In the genomic region with DNA sequence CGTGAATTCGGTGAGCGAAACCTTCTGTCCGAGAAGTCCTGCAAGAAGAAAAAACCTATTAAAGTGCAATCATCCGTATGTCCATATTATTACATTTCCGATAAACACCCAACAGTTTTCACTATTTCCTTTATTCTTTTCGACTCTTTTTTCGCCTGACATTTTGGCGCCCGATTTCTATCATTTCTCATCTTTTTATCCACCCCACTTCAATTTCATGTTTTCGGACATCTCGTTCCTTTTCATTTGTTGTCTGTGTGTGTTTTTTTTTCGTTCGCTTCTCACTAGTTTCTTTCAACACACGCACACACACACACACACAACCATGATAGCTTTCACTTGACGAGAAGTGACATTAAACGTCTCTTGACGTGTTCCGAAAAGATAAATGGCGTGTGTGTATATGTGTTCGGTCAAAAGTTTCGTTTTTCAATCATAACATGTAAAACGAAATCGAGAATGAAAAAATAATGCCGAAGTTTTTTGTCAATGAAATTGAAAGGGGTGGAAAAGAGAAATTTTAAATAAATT, we compare ENCODE assay signal across 2 worm cellular contexts.
A peak's percentile ranks its signal among the peaks of the same experiment; 100 is the strongest.
TF ChIP-seq lines count a peak whose summit lies in the region.

No protein-coding gene starts in this region.

TF ChIP-seq in whole organism, L2 larva, 48 proteins besides CTCF, POLR2A, EP300 and RAD21 (continued from another document):
- no peak for TF ChIP-seq skn-1 (tag; optimal IDR thresholded peaks at IDR 0.05; lab: Kevin White, UChicago)
- TF ChIP-seq nhr-77 (tag; optimal IDR thresholded peaks at IDR 0.05; lab: Kevin White, UChicago) = no peak
- no peak for TF ChIP-seq unc-62 (GFP tag; optimal IDR thresholded peaks at IDR 0.05; lab: Kevin White, UChicago)

TF ChIP-seq in whole organism, L4 larva, 104 proteins besides CTCF, POLR2A, EP300 and RAD21 (continued from another document):
- TF ChIP-seq F49E8.2 (tag; optimal IDR thresholded peaks at IDR 0.05; lab: Kevin White, UChicago; ENCODE audit: borderline replicate concordance) (no peak), zip-11 (GFP tag; IDR thresholded peaks at IDR 0.05; lab: Robert Waterston, UW) (no peak), nhr-48 (tag; optimal IDR thresholded peaks at IDR 0.05; lab: Kevin White, UChicago) (peak; percentile 8), ctbp-1 (GFP tag; IDR thresholded peaks at IDR 0.05; lab: Robert Waterston, UW) (0 out of 2 replicates have a peak, but pooled peaks have one; percentile 23), dve-1 (tag; optimal IDR thresholded peaks at IDR 0.05; lab: Kevin White, UChicago; ENCODE audit: insufficient read depth) (no peak), aha-1 (tag; lab: Kevin White, UChicago) (peak; percentile 15), lin-29 (GFP tag; IDR thresholded peaks at IDR 0.05; lab: Robert Waterston, UW) (no peak), hlh-30 (tag; optimal IDR thresholded peaks at IDR 0.05; lab: Kevin White, UChicago; ENCODE audit: insufficient read depth) (peak; percentile 22), unc-62 (GFP tag; optimal IDR thresholded peaks at IDR 0.05 in 1 of 2; lab: Kevin White, UChicago) (peak in 1 of 2 experiments; percentile 93), unc-62 (tag; optimal IDR thresholded peaks at IDR 0.05; lab: Kevin White, UChicago) (no peak)
